Worm (Caenorhabditis elegans) whole organism, late embryonic: ENCODE results near the gene col-120.

Source experiments
- C38D4.7 ChIP-seq: fragments of 200-800 bp; sonication (Bioruptor generic); optimal IDR thresholded peaks from 2 replicates; lab custom pipeline; 2018; ENCODE audit warnings: mild to moderate bottlenecking, missing genetic modification characterization, moderate library complexity, missing compliant biosample characterization
- F13H6.1 ChIP-seq: sonication (generic microtip); optimal IDR thresholded peaks from 2 replicates; lab custom pipeline; 2016; ENCODE audit warnings: missing genetic modification characterization, missing compliant biosample characterization
- Y22D7AL.16 ChIP-seq: sonication (generic microtip); optimal IDR thresholded peaks from 2 replicates; lab custom pipeline; 2016; ENCODE audit warnings: missing genetic modification characterization, missing compliant biosample characterization
- ceh-22 ChIP-seq: sonication (generic microtip); optimal IDR thresholded peaks from 2 replicates; lab custom pipeline; 2017; ENCODE audit warnings: missing biosample characterization, missing genetic modification characterization
- ceh-31 ChIP-seq: sonication (generic microtip); optimal IDR thresholded peaks from 2 replicates; lab custom pipeline; 2016; ENCODE audit warnings: missing genetic modification characterization, missing compliant biosample characterization
- ceh-48 ChIP-seq: sonication (generic microtip); optimal IDR thresholded peaks from 2 replicates; lab custom pipeline; 2016; ENCODE audit warnings: missing genetic modification characterization, inconsistent platforms, missing compliant biosample characterization
- mec-3 ChIP-seq: sonication (generic microtip); optimal IDR thresholded peaks from 2 replicates; lab custom pipeline; 2016; ENCODE audit warnings: borderline replicate concordance, missing genetic modification characterization, missing compliant biosample characterization
- nhr-11 ChIP-seq: fragments of 150-350 bp; optimal IDR thresholded peaks from 2 replicates; lab custom pipeline; 2014; ENCODE audit warnings: missing biosample characterization, missing genetic modification characterization
- sox-4 ChIP-seq: sonication (generic microtip); optimal IDR thresholded peaks from 2 replicates; lab custom pipeline; 2017; ENCODE audit warnings: mild to moderate bottlenecking, missing genetic modification characterization, inconsistent platforms, missing compliant biosample characterization
- tbx-2 ChIP-seq: sonication (generic microtip); optimal IDR thresholded peaks from 2 replicates; lab custom pipeline; 2016; ENCODE audit warnings: missing genetic modification characterization, missing compliant biosample characterization

DNA sequence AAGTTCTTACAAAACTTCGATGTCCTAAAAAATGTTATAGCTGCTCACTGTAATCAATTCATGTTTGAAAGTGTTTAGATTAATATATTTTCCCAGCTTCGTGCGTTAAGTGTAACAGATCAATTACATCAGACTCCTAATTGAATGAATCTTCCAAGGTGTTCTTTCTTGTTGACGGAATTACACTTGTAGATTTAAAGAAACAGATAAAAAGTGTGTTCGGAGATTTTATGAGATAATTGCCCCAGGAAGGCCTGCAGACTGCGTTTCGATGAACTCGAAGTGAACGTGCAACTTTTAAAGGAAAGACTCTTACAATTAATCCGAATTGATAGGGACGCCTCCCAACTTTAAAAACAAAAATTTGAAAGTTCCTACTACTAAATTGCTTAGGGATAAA, 28.0 kb upstream of the col-120 start:
- no peak for TF ChIP-seq C38D4.7 (GFP tag; lab: Kevin White, UChicago)
- no peak for TF ChIP-seq ceh-22 (tag; lab: Kevin White, UChicago)
- no peak for TF ChIP-seq mec-3 (tag; lab: Kevin White, UChicago)
- TF ChIP-seq F13H6.1 (tag; lab: Kevin White, UChicago), result no peak
- no peak for TF ChIP-seq tbx-2 (tag; lab: Kevin White, UChicago)
- no peak for TF ChIP-seq ceh-31
- TF ChIP-seq ceh-48 (tag; lab: Kevin White, UChicago), result no peak
- TF ChIP-seq nhr-11 (tag; lab: Kevin White, UChicago), result no peak
- TF ChIP-seq sox-4 (tag; lab: Kevin White, UChicago), result no peak
- TF ChIP-seq Y22D7AL.16 (tag; lab: Kevin White, UChicago), result no peak
